Worm (Caenorhabditis elegans): ENCODE data around the gene C44B7.11.

The C44B7.11 gene

DNA sequence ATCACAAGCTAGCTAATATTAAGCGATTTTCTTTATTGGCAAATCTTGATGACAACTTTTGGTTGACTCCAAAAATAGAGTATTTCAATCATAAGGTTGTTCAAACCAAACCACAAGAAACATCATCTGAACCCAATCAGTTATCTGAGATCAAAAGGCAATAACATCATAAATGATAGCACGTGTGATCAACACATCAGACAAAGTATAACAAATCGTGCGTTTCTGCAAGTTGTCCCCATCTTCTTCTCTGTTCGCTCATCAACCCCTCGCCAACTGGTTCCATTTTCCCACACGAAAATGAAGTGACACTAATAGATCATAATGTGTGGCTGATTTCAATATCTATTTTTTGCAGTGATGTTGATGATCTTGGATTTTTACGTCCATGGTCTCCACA, 48.0 kb downstream of the C44B7.11 start:
- TF ChIP-seq drap-1 (GFP tag; optimal IDR thresholded peaks at IDR 0.05) (no peak), mab-5 (tag; optimal IDR thresholded peaks at IDR 0.05) (no peak), lsy-2 (tag; optimal IDR thresholded peaks at IDR 0.05) (no peak), hlh-1 (tag; optimal IDR thresholded peaks at IDR 0.05) (peak; percentile 59)

DNA sequence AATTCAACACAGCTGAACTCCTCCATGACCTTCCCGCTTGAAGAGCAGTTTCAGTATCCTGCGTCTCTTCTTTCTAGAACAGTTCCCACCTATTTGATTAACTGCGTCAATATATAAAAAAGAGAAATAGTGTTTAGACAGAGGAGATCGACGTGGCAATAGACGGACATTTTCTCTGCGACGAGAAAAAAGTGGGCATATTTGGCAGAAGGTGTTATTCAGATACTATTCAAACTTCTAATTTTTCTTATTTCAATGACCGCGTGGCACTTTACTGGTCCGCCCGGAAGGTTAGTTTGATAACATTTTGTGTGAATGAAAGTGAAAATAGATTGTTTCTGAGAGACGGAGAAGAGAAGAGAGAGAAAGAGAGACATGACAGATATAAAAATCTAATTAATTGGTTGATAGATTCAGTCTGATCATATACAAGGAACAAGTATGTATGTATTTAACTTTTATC, 49.4 kb downstream of the C44B7.11 start, which contains the start of gene tbc-6:
TSS of gene tbc-6 (plus strand) at position 208 of the 463 bp plus-strand sequence.
- TF ChIP-seq mab-5 (tag; optimal IDR thresholded peaks at IDR 0.05) (peak; percentile 12), flh-1 (GFP tag; optimal IDR thresholded peaks at IDR 0.05) (no peak), mep-1 (tag; optimal IDR thresholded peaks at IDR 0.05) (no peak), nhr-28 (tag; optimal IDR thresholded peaks at IDR 0.05) (no peak), hlh-1 (tag; optimal IDR thresholded peaks at IDR 0.05) (no peak), unc-39 (tag; optimal IDR thresholded peaks at IDR 0.05) (no peak), mls-2 (tag; optimal IDR thresholded peaks at IDR 0.05) (no peak), snpc-4 (tag; optimal IDR thresholded peaks at IDR 0.05) (no peak), ceh-39 (tag; optimal IDR thresholded peaks at IDR 0.05) (no peak), nhr-2 (tag; optimal IDR thresholded peaks at IDR 0.05) (peak; percentile 11), elt-1 (tag; optimal IDR thresholded peaks at IDR 0.05; ENCODE audit: borderline replicate concordance, insufficient read depth) (no peak), ceh-43 (GFP tag; optimal IDR thresholded peaks at IDR 0.05) (no peak), cnd-1 (tag; optimal IDR thresholded peaks at IDR 0.05) (no peak), lsy-2 (tag; optimal IDR thresholded peaks at IDR 0.05) (peak; percentile 3), tbx-8 (GFP tag; optimal IDR thresholded peaks at IDR 0.05) (no peak), ceh-83 (GFP tag; optimal IDR thresholded peaks at IDR 0.05) (no peak), bed-3 (GFP tag; optimal IDR thresholded peaks at IDR 0.05) (no peak), sptf-1 (tag; optimal IDR thresholded peaks at IDR 0.05) (no peak), nhr-76 (tag; optimal IDR thresholded peaks at IDR 0.05) (no peak), lin-32 (GFP tag; optimal IDR thresholded peaks at IDR 0.05) (no peak), pha-4 (tag; optimal IDR thresholded peaks at IDR 0.05) (no peak), lin-13 (tag; optimal IDR thresholded peaks at IDR 0.05) (no peak), ces-1 (GFP tag; optimal IDR thresholded peaks at IDR 0.05) (peak; percentile 39), blmp-1 (tag; optimal IDR thresholded peaks at IDR 0.05) (peak; percentile 46), nhr-237 (tag; optimal IDR thresholded peaks at IDR 0.05) (no peak), unc-62 (GFP tag; optimal IDR thresholded peaks at IDR 0.05) (peak; percentile 87), M03D4.4 (tag; optimal IDR thresholded peaks at IDR 0.05) (no peak), nhr-12 (tag; optimal IDR thresholded peaks at IDR 0.05) (no peak), unc-120 (tag; optimal IDR thresholded peaks at IDR 0.05; ENCODE audit: poor library complexity, severe bottlenecking) (no peak), elt-3 (tag; optimal IDR thresholded peaks at IDR 0.05) (no peak), drap-1 (GFP tag; optimal IDR thresholded peaks at IDR 0.05) (no peak), ham-2 (GFP tag; optimal IDR thresholded peaks at IDR 0.05) (no peak)

DNA sequence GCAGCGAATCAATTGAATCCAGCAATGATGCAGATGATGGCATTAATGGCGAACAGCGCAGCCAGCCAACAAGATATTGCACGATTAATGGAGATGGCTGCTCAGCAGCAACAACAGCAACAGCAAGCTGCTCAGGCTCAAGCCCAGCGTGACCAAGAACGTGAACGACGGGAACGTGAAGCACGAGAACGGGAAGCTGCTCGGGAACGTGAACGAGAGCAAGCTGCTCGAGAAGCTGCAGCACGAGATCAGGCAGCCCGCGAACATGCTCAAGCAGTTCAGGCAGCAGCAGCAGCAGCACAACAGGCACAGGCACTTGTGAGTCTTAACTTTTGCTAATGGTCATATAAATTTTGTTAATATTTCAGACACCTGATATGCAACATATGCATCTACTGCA, 50.6 kb downstream of the C44B7.11 start:
- TF ChIP-seq pha-4 (tag; optimal IDR thresholded peaks at IDR 0.05) (no peak), ham-2 (GFP tag; optimal IDR thresholded peaks at IDR 0.05) (no peak), sptf-1 (tag; optimal IDR thresholded peaks at IDR 0.05) (no peak), bed-3 (GFP tag; optimal IDR thresholded peaks at IDR 0.05) (no peak), zip-8 (tag; optimal IDR thresholded peaks at IDR 0.05) (no peak), ceh-83 (GFP tag; optimal IDR thresholded peaks at IDR 0.05) (peak; percentile 33), hlh-1 (tag; optimal IDR thresholded peaks at IDR 0.05) (no peak), tbx-8 (GFP tag; optimal IDR thresholded peaks at IDR 0.05) (no peak), mep-1 (tag; optimal IDR thresholded peaks at IDR 0.05) (no peak), lin-32 (GFP tag; optimal IDR thresholded peaks at IDR 0.05) (peak; percentile 13), nhr-76 (tag; optimal IDR thresholded peaks at IDR 0.05) (no peak), blmp-1 (tag; optimal IDR thresholded peaks at IDR 0.05) (no peak), lin-13 (tag; optimal IDR thresholded peaks at IDR 0.05) (no peak), nhr-12 (tag; optimal IDR thresholded peaks at IDR 0.05) (no peak), ztf-11 (tag; optimal IDR thresholded peaks at IDR 0.05) (no peak), unc-62 (GFP tag; optimal IDR thresholded peaks at IDR 0.05) (no peak)

DNA sequence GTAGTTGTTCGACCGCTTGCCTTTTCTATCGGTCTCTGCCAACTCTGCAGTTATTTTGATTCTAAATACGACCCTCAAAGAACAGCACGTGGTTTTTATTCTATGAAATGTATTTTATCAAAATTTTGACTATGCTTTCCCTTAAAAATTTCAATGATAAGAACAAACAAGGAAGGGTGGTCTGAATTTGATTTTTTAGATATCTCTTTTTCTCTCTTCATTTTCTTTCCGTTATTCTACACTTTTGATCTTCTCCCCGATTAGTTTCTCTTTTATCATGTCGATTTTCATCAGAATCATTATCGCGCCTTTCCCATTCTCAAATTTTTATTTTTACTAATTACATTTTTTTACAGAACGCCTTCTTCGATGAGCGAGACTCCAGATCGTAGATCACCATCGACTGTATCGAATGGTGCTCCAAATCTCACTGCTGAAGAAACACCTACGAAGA, 52.3 kb downstream of the C44B7.11 start:
- no peak for TF ChIP-seq ztf-11 (tag; optimal IDR thresholded peaks at IDR 0.05)
- no peak for TF ChIP-seq ceh-43 (GFP tag; optimal IDR thresholded peaks at IDR 0.05)
- TF ChIP-seq nhr-28 (tag; optimal IDR thresholded peaks at IDR 0.05), result no peak
- no peak for TF ChIP-seq unc-62 (GFP tag; optimal IDR thresholded peaks at IDR 0.05)
- no peak for TF ChIP-seq nhr-2 (tag; optimal IDR thresholded peaks at IDR 0.05)
- no peak for TF ChIP-seq unc-120 (tag; optimal IDR thresholded peaks at IDR 0.05; ENCODE audit: poor library complexity, severe bottlenecking)
- no peak for TF ChIP-seq zip-8 (tag; optimal IDR thresholded peaks at IDR 0.05)
- no peak for TF ChIP-seq tbx-8 (GFP tag; optimal IDR thresholded peaks at IDR 0.05)
- TF ChIP-seq lin-32 (GFP tag; optimal IDR thresholded peaks at IDR 0.05), result no peak
- no peak for TF ChIP-seq ces-1 (GFP tag; optimal IDR thresholded peaks at IDR 0.05)
- no peak for TF ChIP-seq M03D4.4 (tag; optimal IDR thresholded peaks at IDR 0.05)
- TF ChIP-seq elt-3 (tag; optimal IDR thresholded peaks at IDR 0.05), result no peak
- TF ChIP-seq elt-1 (tag; optimal IDR thresholded peaks at IDR 0.05; ENCODE audit: borderline replicate concordance, insufficient read depth), result no peak
- TF ChIP-seq sem-2 (GFP tag; optimal IDR thresholded peaks at IDR 0.05), result no peak
- TF ChIP-seq lin-13 (tag; optimal IDR thresholded peaks at IDR 0.05), result no peak
- TF ChIP-seq pha-4 (tag; optimal IDR thresholded peaks at IDR 0.05), result no peak
- no peak for TF ChIP-seq nhr-76 (tag; optimal IDR thresholded peaks at IDR 0.05)
- TF ChIP-seq ceh-39 (tag; optimal IDR thresholded peaks at IDR 0.05), result no peak
- no peak for TF ChIP-seq ceh-83 (GFP tag; optimal IDR thresholded peaks at IDR 0.05)

All from whole organism, mixed stage, embryonic.